Fruit fly (Drosophila melanogaster): ENCODE data around the gene CG13713.
A peak's percentile ranks its signal among the peaks of the same experiment; 100 is the strongest.

The CG13713 gene

dm6 chr3L:4688674-4689073, 8.7 kb upstream of the CG13713 start, which contains the start of gene CG7514:
CG7514 (minus strand) TSS chr3L:4688774.
- TF ChIP-seq Myb (GFP tag; optimal IDR thresholded peaks at IDR 0.05): no peak
- no peak for TF ChIP-seq CG2120 (GFP tag; optimal IDR thresholded peaks at IDR 0.05)
- TF ChIP-seq CG17385 (GFP tag; optimal IDR thresholded peaks at IDR 0.05): no peak
- no peak for TF ChIP-seq CG1832 (GFP tag; optimal IDR thresholded peaks at IDR 0.05)
- TF ChIP-seq gsb (GFP tag; IDR thresholded peaks at IDR 0.05): no peak
- TF ChIP-seq sens (GFP tag): peak; percentile 50
- TF ChIP-seq ash1 (GFP tag; optimal IDR thresholded peaks at IDR 0.05): no peak
- no peak for TF ChIP-seq sug (tag; optimal IDR thresholded peaks at IDR 0.05)

DNA sequence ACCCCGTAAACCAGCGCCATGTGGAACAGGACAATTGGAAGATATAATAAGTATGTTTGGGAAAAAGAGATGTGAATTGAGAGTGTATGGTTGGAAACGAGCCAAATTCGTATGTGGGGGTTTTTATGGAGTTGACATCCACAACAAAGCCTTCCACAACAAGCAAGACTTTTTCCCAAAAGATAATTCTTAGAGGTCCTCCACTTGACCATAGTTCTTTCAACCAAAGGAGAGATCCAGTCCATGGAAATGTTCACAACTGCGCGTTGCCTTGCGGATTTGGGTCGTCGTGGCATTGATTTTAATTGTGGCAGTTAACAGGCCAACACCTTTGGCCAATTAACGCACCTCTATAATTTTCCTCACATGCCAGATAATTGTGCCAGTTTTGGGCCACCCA, 7.4 kb upstream of the CG13713 start, which contains the start of gene CG18418:
TSS of gene CG18418 (minus strand) at position 101 of the 400 bp plus-strand sequence.
- TF ChIP-seq bigmax (GFP tag; optimal IDR thresholded peaks at IDR 0.05) (no peak), CG1602 (GFP tag; optimal IDR thresholded peaks at IDR 0.05) (no peak), CG17328 (GFP tag; IDR thresholded peaks at IDR 0.05) (no peak), NC2β (GFP tag; optimal IDR thresholded peaks at IDR 0.05) (no peak), kni (GFP tag; optimal IDR thresholded peaks at IDR 0.05) (no peak), lov (optimal IDR thresholded peaks at IDR 0.05) (no peak), lov (GFP tag; IDR thresholded peaks at IDR 0.05) (no peak), CG11085 (GFP tag; IDR thresholded peaks at IDR 0.05) (no peak), Meics (GFP tag; optimal IDR thresholded peaks at IDR 0.05) (no peak), CG3163 (GFP tag; optimal IDR thresholded peaks at IDR 0.05) (no peak), gcm2 (GFP tag; optimal IDR thresholded peaks at IDR 0.05) (no peak), CG6813 (GFP tag; optimal IDR thresholded peaks at IDR 0.05) (no peak), abd-A (tag; optimal IDR thresholded peaks at IDR 0.05) (no peak), Bgb (GFP tag; IDR thresholded peaks at IDR 0.05; ENCODE audit: partially characterized antibody) (no peak), phol (tag; optimal IDR thresholded peaks at IDR 0.05) (no peak), Sox100B (GFP tag; optimal IDR thresholded peaks at IDR 0.05) (no peak), CG9876 (GFP tag; optimal IDR thresholded peaks at IDR 0.05) (no peak), pzg (GFP tag; optimal IDR thresholded peaks at IDR 0.05) (no peak), CG10209 (GFP tag; optimal IDR thresholded peaks at IDR 0.05) (no peak), Side (GFP tag; optimal IDR thresholded peaks at IDR 0.05) (no peak)

DNA sequence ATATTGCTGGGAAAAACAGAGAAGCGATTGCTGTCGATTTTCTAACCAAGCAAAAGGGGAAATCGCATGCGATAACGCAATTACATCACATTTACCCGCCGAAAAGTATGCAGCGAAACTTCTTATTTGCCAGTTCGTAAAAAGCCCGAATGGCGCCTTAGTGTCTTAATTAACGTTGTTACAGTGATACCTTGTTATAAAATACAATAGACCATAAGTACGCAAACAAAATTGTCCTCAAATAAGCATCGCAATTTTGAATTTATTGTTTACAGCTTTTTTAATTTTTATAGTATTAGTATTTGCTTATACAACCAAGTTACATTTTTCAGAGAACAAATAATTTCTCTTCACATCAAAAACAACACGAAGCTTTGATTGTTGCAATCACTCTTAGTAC, 6.7 kb upstream of the CG13713 start:
- TF ChIP-seq CG11456 (GFP tag; IDR thresholded peaks at IDR 0.05) (peak; percentile 80), Vsx1 (GFP tag; optimal IDR thresholded peaks at IDR 0.05) (peak; percentile 41), CG11085 (GFP tag; IDR thresholded peaks at IDR 0.05) (0 out of 2 replicates have a peak, but pooled peaks have one; percentile 16), CG2116 (GFP tag; optimal IDR thresholded peaks at IDR 0.05) (no peak), Chrac-16 (GFP tag; optimal IDR thresholded peaks at IDR 0.05) (peak; percentile 13), en (GFP tag; optimal IDR thresholded peaks at IDR 0.05) (no peak), Ptx1 (GFP tag; IDR thresholded peaks at IDR 0.05) (peak; percentile 54), Opbp (GFP tag; IDR thresholded peaks at IDR 0.05; ENCODE audit: partially characterized antibody) (no peak), Fer2 (tag; optimal IDR thresholded peaks at IDR 0.05) (no peak), CG7839 (tag; optimal IDR thresholded peaks at IDR 0.05) (peak; percentile 44), az2 (GFP tag; optimal IDR thresholded peaks at IDR 0.05) (peak; percentile 32), sob (GFP tag; IDR thresholded peaks at IDR 0.05) (peak; percentile 52; the same call in 1 of the 2 replicates), Lim3 (GFP tag; IDR thresholded peaks at IDR 0.05) (0 out of 2 replicates have a peak, but pooled peaks have one; percentile 21), Ada2b (GFP tag; IDR thresholded peaks at IDR 0.05) (no peak; the same call in 1 of the 2 replicates), CG12236 (GFP tag; optimal IDR thresholded peaks at IDR 0.05) (no peak), CG9932 (GFP tag; IDR thresholded peaks at IDR 0.05) (peak; percentile 60; the same call in 1 of the 2 replicates), dmrt11E (tag; optimal IDR thresholded peaks at IDR 0.05) (no peak), CG43689 (GFP tag; IDR thresholded peaks at IDR 0.05) (0 out of 2 replicates have a peak, but pooled peaks have one; percentile 36), prd (optimal IDR thresholded peaks at IDR 0.05) (no peak), prd (GFP tag; IDR thresholded peaks at IDR 0.05) (peak; percentile 42; the same call in 1 of the 3 replicates), Doc2 (GFP tag; IDR thresholded peaks at IDR 0.05) (no peak), CG10209 (GFP tag; optimal IDR thresholded peaks at IDR 0.05) (no peak), CG2712 (tag; optimal IDR thresholded peaks at IDR 0.05) (peak; percentile 45), CG1602 (GFP tag; optimal IDR thresholded peaks at IDR 0.05) (peak; percentile 23), CG15269 (tag; optimal IDR thresholded peaks at IDR 0.05) (peak; percentile 35)

All from whole organism, embryonic.